Worm (Caenorhabditis elegans): ENCODE measurements around the gene K01G12.22.

The K01G12.22 gene

ce11 chrIV:14191919-14192318 is at the start of gene K01G12.22:
K01G12.22 (plus strand) TSS chrIV:14192219.
- no peak for TF ChIP-seq unc-62 (GFP tag; optimal IDR thresholded peaks at IDR 0.05)

ce11 chrIV:14143042-14143441 is 49.0 kb upstream of the K01G12.22 start:
- no peak for TF ChIP-seq unc-62 (GFP tag; optimal IDR thresholded peaks at IDR 0.05)

ce11 chrIV:14145594-14145993 is 46.4 kb upstream of the K01G12.22 start, which contains the start of gene oac-37:
oac-37 (plus strand) TSS chrIV:14145894.
- TF ChIP-seq unc-62 (GFP tag; optimal IDR thresholded peaks at IDR 0.05), result no peak

DNA sequence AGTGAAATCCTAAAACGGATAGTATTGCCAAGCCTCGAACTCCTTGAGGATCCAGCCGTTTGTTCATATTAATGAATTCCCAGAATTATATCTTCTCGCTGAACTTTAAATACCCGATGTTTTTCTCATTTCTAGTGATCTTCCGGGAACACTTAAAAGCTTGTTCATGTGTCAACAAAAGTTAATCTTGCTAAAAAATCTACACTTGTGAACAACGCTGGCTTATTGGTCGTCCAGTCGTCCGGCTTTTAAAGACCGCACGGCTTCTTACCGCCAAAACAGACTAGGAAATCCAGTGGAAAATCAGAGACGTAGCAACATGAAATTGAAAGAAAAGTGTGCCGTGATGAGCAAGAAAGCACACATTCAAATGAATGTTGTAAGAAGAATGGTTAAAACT is 38.8 kb upstream of the K01G12.22 start, which contains the start of gene oac-38:
oac-38 (minus strand) TSS at position 101 of the 400 bp plus-strand sequence.
- no peak for TF ChIP-seq unc-62 (GFP tag; optimal IDR thresholded peaks at IDR 0.05)

DNA sequence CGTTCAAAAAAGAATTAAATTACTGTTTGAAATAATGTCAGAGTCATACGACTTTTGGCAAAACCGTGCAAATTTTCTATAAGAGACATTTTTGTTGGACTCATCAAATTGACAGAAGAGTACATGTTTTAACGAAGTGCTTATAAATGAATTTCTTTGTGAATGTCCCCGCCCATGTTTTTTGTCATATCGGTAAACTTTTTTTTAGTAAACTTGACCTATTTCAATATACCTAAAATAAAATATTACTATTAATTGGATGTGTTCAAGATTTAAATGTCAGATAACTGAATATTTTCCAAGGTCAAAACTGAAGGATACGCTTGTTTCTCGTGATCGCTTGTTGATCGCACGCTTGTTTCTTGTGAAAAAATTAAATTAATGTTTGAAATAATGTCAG is 33.9 kb upstream of the K01G12.22 start, which contains the start of gene R05A10.8:
R05A10.8 (minus strand) TSS at position 101 of the 400 bp plus-strand sequence.
- no peak for TF ChIP-seq unc-62 (GFP tag; optimal IDR thresholded peaks at IDR 0.05)

ce11 chrIV:14162772-14163171 is 29.2 kb upstream of the K01G12.22 start, which contains the start of gene R05A10.7:
R05A10.7 (minus strand) TSS chrIV:14162872.
- TF ChIP-seq unc-62 (GFP tag; optimal IDR thresholded peaks at IDR 0.05), result no peak

DNA sequence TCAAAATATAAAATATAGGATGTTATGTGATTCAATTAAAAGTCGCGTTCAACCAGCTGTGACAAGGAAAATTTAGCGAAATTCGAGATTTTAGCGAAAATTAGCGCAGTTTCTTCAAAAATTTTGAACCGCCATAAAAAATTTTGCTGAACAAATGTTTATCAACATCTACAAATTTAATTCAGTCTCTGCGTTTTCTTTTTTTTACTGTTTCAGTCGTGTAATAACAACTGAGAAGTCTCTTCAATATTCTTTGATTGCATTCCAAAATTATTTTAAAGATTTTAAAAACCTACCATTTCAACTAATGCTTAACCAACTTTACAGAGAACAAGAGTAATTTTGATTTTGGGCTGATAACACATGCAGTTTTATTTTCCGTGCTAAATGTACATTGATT is 27.9 kb upstream of the K01G12.22 start:
- no peak for TF ChIP-seq unc-62 (GFP tag; optimal IDR thresholded peaks at IDR 0.05)

DNA sequence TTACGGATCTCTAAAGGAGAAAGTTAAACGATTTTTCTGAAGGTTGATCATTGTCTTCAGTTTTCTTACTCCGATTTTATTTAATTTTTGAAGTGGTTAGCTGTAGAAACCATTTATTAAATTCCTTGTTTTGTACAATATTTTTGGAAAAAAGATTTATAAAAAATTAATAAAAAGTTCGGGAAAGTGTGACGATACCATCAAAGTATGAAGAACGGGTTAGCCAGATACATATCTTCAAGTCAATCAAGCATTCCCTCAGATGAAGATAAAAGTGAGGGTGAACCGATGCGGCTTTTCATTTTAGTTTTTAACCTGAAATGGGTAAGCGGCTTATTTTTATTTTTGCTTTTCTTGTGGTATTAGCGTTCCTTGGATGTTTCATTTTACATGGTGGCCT is 26.5 kb upstream of the K01G12.22 start, which contains the start of gene R05A10.6:
R05A10.6 (plus strand) TSS at position 301 of the 400 bp plus-strand sequence.
- TF ChIP-seq unc-62 (GFP tag; optimal IDR thresholded peaks at IDR 0.05), result no peak

DNA sequence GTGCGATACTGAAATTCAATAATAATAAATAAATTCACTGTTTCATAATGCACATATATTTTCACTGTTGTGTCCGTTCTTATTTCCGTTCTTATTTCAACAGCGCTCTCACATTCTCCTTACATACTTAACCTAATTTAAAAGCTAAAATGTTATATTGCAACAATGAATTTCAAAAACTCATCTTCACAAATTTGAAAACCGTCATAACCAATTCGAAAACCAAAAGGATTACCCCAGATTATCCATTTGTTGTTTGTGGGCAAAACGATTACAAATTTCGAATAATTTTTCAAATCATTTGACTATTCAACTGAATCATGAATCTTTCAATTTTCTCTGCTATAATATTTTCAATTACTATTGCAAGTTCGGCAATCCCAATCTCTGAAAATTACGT is 19.8 kb upstream of the K01G12.22 start, which contains the start of gene R05A10.4:
R05A10.4 (plus strand) TSS at position 301 of the 400 bp plus-strand sequence.
- no peak for TF ChIP-seq unc-62 (GFP tag; optimal IDR thresholded peaks at IDR 0.05)

- TF ChIP-seq unc-62 (GFP tag; optimal IDR thresholded peaks at IDR 0.05), result no peak
Measured at ce11 chrIV:14176373-14176772, 15.6 kb upstream of the K01G12.22 start, which contains the start of gene R05A10.3. R05A10.3 (minus strand) TSS chrIV:14176473.

- no peak for TF ChIP-seq unc-62 (GFP tag; optimal IDR thresholded peaks at IDR 0.05)
Measured at ce11 chrIV:14177058-14177457, 15.0 kb upstream of the K01G12.22 start, which contains the start of gene R05A10.2. R05A10.2 (plus strand) TSS chrIV:14177271.

ce11 chrIV:14182077-14182476 is 9.9 kb upstream of the K01G12.22 start, which contains the start of gene R05A10.1:
R05A10.1 (plus strand) TSS chrIV:14182377.
- TF ChIP-seq unc-62 (GFP tag; optimal IDR thresholded peaks at IDR 0.05), result no peak

DNA sequence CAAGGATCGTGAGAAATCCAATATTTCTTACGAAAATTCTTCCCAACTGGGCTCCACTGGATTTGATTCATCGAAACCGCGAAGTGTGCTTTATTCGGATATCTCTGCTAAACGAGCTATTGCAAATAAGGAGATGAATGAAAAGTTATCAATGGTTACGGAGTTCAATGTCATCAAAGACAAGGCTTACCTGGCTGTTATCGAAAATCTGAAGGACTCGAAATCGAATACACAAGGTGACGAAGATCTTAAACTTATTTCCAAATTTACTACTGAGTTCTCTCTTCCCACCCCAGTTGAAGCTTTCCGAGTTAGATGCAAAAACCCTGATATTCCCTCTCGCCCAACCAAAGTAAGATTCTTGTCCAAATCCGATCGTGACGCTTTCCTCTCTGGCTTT is 5.8 kb upstream of the K01G12.22 start:
- TF ChIP-seq unc-62 (GFP tag; optimal IDR thresholded peaks at IDR 0.05), result no peak

DNA sequence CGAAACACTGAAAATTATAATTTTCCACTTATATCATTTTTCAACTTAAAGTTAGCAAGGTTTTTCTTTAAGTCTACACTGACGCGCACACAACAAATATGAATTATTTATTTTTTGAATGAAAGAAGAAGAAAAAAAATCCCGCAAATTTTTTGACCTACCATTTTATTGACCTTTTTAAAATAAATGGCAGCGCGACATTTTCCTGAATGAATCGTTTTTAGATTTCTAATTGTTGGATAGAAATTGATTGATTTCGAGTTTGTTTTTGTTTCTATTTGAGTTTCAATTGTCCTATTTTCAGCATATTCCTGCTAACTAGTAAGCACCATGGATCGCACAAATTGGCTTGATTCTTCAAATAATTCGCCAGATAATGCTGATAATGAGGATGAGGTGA is 1.2 kb downstream of the K01G12.22 start, which contains the start of gene K01G12.3:
K01G12.3 (plus strand) TSS at position 301 of the 400 bp plus-strand sequence.
- no peak for TF ChIP-seq unc-62 (GFP tag; optimal IDR thresholded peaks at IDR 0.05)

ce11 chrIV:14194317-14194716 is 2.3 kb downstream of the K01G12.22 start:
- TF ChIP-seq unc-62 (GFP tag; optimal IDR thresholded peaks at IDR 0.05), result no peak

DNA sequence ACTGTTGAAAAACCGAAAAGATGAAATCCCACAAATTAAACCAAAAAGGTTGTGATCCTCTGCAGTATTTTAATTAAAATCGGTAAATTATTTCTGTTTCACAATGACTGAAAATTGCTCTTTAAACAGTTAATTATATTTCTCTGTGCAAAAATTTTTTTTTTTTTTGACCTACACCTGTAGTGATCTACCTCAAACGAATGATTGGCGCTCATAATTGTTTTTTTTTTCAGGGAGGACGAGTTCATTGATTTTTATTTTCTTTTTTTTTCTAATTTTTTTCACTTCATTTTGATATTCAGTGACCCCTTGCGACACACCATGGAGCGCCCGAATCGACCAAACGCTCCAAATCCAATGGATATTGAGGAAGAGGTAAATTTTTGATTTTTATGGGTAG is 4.2 kb downstream of the K01G12.22 start, which contains the start of gene F02H6.2:
F02H6.2 (plus strand) TSS at position 301 of the 400 bp plus-strand sequence.
- no peak for TF ChIP-seq unc-62 (GFP tag; optimal IDR thresholded peaks at IDR 0.05)

DNA sequence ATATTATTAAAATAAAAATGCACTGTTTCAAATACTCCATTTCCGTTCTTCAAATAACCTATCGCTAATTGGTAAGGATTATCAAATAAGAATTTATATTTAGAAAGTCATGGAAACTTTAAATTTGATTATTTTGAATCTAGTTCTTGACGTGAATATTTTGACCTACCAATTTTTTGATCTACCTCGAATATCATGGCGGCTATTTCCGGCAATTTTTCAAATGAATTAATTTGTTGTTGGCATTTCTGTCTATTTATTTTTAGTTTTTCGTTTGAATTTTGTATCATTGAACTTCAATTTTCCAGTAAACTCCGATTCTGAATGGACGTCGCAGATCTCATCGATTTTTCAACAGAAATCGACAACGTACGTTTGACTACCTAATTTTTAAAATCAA is 11.1 kb downstream of the K01G12.22 start, which contains the start of gene F02H6.3:
F02H6.3 (plus strand) TSS at position 266 of the 400 bp plus-strand sequence.
- TF ChIP-seq unc-62 (GFP tag; optimal IDR thresholded peaks at IDR 0.05), result no peak
